Worm (Caenorhabditis elegans): ENCODE data around the gene srw-139.

- no peak for TF ChIP-seq ref-1 (GFP tag; conservative IDR thresholded peaks at IDR 0.05)
- no peak for TF ChIP-seq T22C8.4 (GFP tag; IDR thresholded peaks at IDR 0.05)
- TF ChIP-seq flt-1 (GFP tag; IDR thresholded peaks at IDR 0.05) = no peak
- no peak for TF ChIP-seq cog-1 (tag; optimal IDR thresholded peaks at IDR 0.05)
- TF ChIP-seq ztf-23 (GFP tag; IDR thresholded peaks at IDR 0.05) = no peak
- no peak for TF ChIP-seq klf-2 (GFP tag; conservative IDR thresholded peaks at IDR 0.05)
Measured at ce11 chrV:3034236-3034635, 49.0 kb upstream of the srw-139 start, which contains the start of gene srw-8.

Data from whole organism, midembryonic.